Fruit fly (Drosophila melanogaster) whole organism, embryonic: Measurements from ENCODE around the gene CG9449.
A peak's percentile ranks its signal among the peaks of the same experiment; 100 is the strongest.

Experiments used
- Abd-B ChIP-seq: fragments of 200-800 bp; sonication (Bioruptor generic); optimal IDR thresholded peaks from 2 replicates; lab custom pipeline; 2018; ENCODE audit warnings: missing biosample characterization, mild to moderate bottlenecking, missing genetic modification characterization, moderate library complexity
- CG12236 ChIP-seq: fragments of 200-800 bp; sonication (Bioruptor generic); optimal IDR thresholded peaks from 2 replicates; lab custom pipeline; 2016; ENCODE audit warnings: missing biosample characterization, missing genetic modification characterization
- CG13287 ChIP-seq: fragments of 200-800 bp; sonication (Bioruptor generic); IDR thresholded peaks from 2 replicates; pipeline ENCODE4 v1.3.6; 2022; ENCODE audit warnings: missing biosample characterization, missing genetic modification characterization; ENCODE audit not compliant: partially characterized antibody
- CG13296 ChIP-seq: fragments of 200-800 bp; sonication (Bioruptor generic); optimal IDR thresholded peaks from 3 replicates; lab custom pipeline; 2018; ENCODE audit warnings: missing biosample characterization, mild to moderate bottlenecking, missing genetic modification characterization
- CG14441 ChIP-seq: fragments of 200-800 bp; sonication (Bioruptor generic); IDR thresholded peaks from 2 replicates; pipeline ENCODE4 v1.3.6; 2022; ENCODE audit warnings: missing biosample characterization, missing genetic modification characterization
- CG15269 ChIP-seq: fragments of 200-800 bp; sonication (Bioruptor generic); optimal IDR thresholded peaks from 2 replicates; lab custom pipeline; 2018; ENCODE audit warnings: missing biosample characterization, mild to moderate bottlenecking, missing genetic modification characterization, moderate library complexity
- CG17385 ChIP-seq: fragments of 200-800 bp; sonication (Bioruptor generic); optimal IDR thresholded peaks from 3 replicates; lab custom pipeline; 2018; ENCODE audit warnings: missing biosample characterization, mild to moderate bottlenecking, missing genetic modification characterization
- CG17912 ChIP-seq: fragments of 200-800 bp; sonication (Bioruptor generic); optimal IDR thresholded peaks from 2 replicates; lab custom pipeline; 2018; ENCODE audit warnings: missing biosample characterization, mild to moderate bottlenecking, missing genetic modification characterization
- CG18011 ChIP-seq: fragments of 200-800 bp; sonication (Bioruptor generic); optimal IDR thresholded peaks from 2 replicates; lab custom pipeline; 2017; ENCODE audit warnings: missing biosample characterization, missing genetic modification characterization, mild to moderate bottlenecking, moderate library complexity, missing genotype
- CG2199 ChIP-seq: fragments of 200-800 bp; sonication (Bioruptor generic); IDR thresholded peaks from 3 replicates; pipeline ENCODE4 v1.3.6; 2022; ENCODE audit warnings: missing biosample characterization, missing genetic modification characterization
- CG3163 ChIP-seq: fragments of 200-800 bp; sonication (Bioruptor generic); optimal IDR thresholded peaks from 3 replicates; lab custom pipeline; 2016; ENCODE audit warnings: missing biosample characterization, missing genetic modification characterization
- CG43689 ChIP-seq: fragments of 200-800 bp; sonication (Bioruptor generic); IDR thresholded peaks from 2 replicates; pipeline ENCODE4 v1.3.6; 2022; ENCODE audit warnings: missing biosample characterization, missing genetic modification characterization
- CG8290 ChIP-seq, 3 experiments: fragments of 200-800 bp; sonication (Bioruptor generic); optimal IDR thresholded peaks; 2 replicates each; lab custom pipeline; 2016 to 2019; ENCODE audit warnings: missing biosample characterization in 3 of 3, missing genetic modification characterization in 3 of 3, mild to moderate bottlenecking in 2 of 3, moderate library complexity in 1 of 3
- CG8944 ChIP-seq: fragments of 200-800 bp; sonication (Bioruptor generic); optimal IDR thresholded peaks from 3 replicates; lab custom pipeline; 2016; ENCODE audit warnings: missing biosample characterization, missing genetic modification characterization
- CG9215 ChIP-seq: fragments of 200-800 bp; sonication (Bioruptor generic); IDR thresholded peaks from 2 replicates; pipeline ENCODE4 v1.3.6; 2022; ENCODE audit warnings: missing biosample characterization, missing genetic modification characterization
- D19B ChIP-seq: fragments of 200-800 bp; sonication (Bioruptor generic); optimal IDR thresholded peaks from 2 replicates; lab custom pipeline; 2017; ENCODE audit warnings: missing biosample characterization, mild to moderate bottlenecking, missing genetic modification characterization
- Deaf1 ChIP-seq: fragments of 200-800 bp; optimal IDR thresholded peaks from 3 replicates; lab custom pipeline; 2019; ENCODE audit warnings: missing biosample characterization, mild to moderate bottlenecking, missing genetic modification characterization, moderate library complexity
- Dfd ChIP-seq, 2 experiments: fragments of >200 bp; optimal IDR thresholded peaks; 2 replicates each; lab custom pipeline; 2017; ENCODE audit warnings: missing biosample characterization in 2 of 2, missing genetic modification characterization in 2 of 2
- Dll ChIP-seq: fragments of 200-800 bp; sonication (Bioruptor generic); IDR thresholded peaks from 4 replicates; pipeline ENCODE4 v1.3.6; 2022; ENCODE audit warnings: missing biosample characterization, missing genetic modification characterization; ENCODE audit not compliant: partially characterized antibody
- Ets65A ChIP-seq: fragments of 200-800 bp; sonication (Bioruptor generic); peaks from one replicate; lab custom pipeline; 2016; ENCODE audit warnings: missing biosample characterization, missing genetic modification characterization
- HLHmδ ChIP-seq: fragments of 200-800 bp; sonication (Bioruptor generic); optimal IDR thresholded peaks from 2 replicates; lab custom pipeline; 2018; ENCODE audit warnings: missing biosample characterization, mild to moderate bottlenecking, missing genetic modification characterization, moderate library complexity
- Hsf ChIP-seq: fragments of 200-800 bp; sonication (Bioruptor generic); optimal IDR thresholded peaks from 3 replicates; lab custom pipeline; 2016; ENCODE audit warnings: missing biosample characterization, missing genetic modification characterization
- Med ChIP-seq: fragments of 200-800 bp; sonication (Bioruptor generic); peaks from one replicate; lab custom pipeline; 2016; ENCODE audit warnings: missing biosample characterization, missing genetic modification characterization, mild to moderate bottlenecking, inconsistent platforms, moderate library complexity
- Trl ChIP-seq, 3 experiments: fragments of >200 bp in 2 of 3; fragments of 200-800 bp in 1 of 3; sonication (Bioruptor generic) in 1 of 3; optimal IDR thresholded peaks; 2 replicates in 1 of 3; 3 replicates in 2 of 3; lab custom pipeline; 2016 to 2017; ENCODE audit warnings: missing biosample characterization in 1 of 3, missing genetic modification characterization in 1 of 3
- ara ChIP-seq: fragments of 200-800 bp; sonication (Bioruptor generic); IDR thresholded peaks from 2 replicates; pipeline ENCODE4 v1.3.6; 2022; ENCODE audit warnings: missing biosample characterization, missing genetic modification characterization
- ash1 ChIP-seq: fragments of 200-800 bp; sonication (Bioruptor generic); optimal IDR thresholded peaks from 2 replicates; lab custom pipeline; 2018; ENCODE audit warnings: missing biosample characterization, mild to moderate bottlenecking, missing genetic modification characterization
- bowl ChIP-seq: fragments of 200-800 bp; sonication (Bioruptor generic); IDR thresholded peaks from 2 replicates; pipeline ENCODE4 v1.3.6; 2022; ENCODE audit warnings: missing biosample characterization, missing genetic modification characterization
- chm ChIP-seq: fragments of 200-800 bp; sonication (Bioruptor generic); IDR thresholded peaks from 2 replicates; pipeline ENCODE4 v1.3.6; 2022; ENCODE audit warnings: missing biosample characterization, missing genetic modification characterization
- dati ChIP-seq: fragments of 200-800 bp; sonication (Bioruptor generic); IDR thresholded peaks from 2 replicates; pipeline ENCODE4 v1.3.6; 2022; ENCODE audit warnings: missing biosample characterization, missing genetic modification characterization
- dm ChIP-seq: fragments of 200-800 bp; sonication (Bioruptor generic); optimal IDR thresholded peaks from 3 replicates; lab custom pipeline; 2016; ENCODE audit warnings: missing biosample characterization, missing genetic modification characterization
- dpn ChIP-seq, 2 experiments: fragments of 200-800 bp; sonication (Bioruptor generic); optimal IDR thresholded peaks; 3 replicates each; lab custom pipeline; 2016; ENCODE audit warnings: missing biosample characterization in 2 of 2, missing genetic modification characterization in 2 of 2
- fd3F ChIP-seq: fragments of 200-800 bp; sonication (Bioruptor generic); optimal IDR thresholded peaks from 2 replicates; lab custom pipeline; 2018; ENCODE audit warnings: missing biosample characterization, mild to moderate bottlenecking, missing genetic modification characterization, moderate library complexity
- fu2 ChIP-seq: fragments of 200-800 bp; sonication (Bioruptor generic); optimal IDR thresholded peaks from 2 replicates; lab custom pipeline; 2016; ENCODE audit warnings: missing biosample characterization, missing genetic modification characterization
- hkb ChIP-seq, 2 experiments: fragments of 200-800 bp in 1 of 2; fragments of >200 bp in 1 of 2; sonication (Bioruptor generic) in 1 of 2; IDR thresholded peaks in 1 of 2; optimal IDR thresholded peaks in 1 of 2; 2 replicates each; pipeline versions ENCODE4 v1.3.6 to Lab custom; 2017 to 2022; ENCODE audit warnings: missing biosample characterization in 1 of 2, missing genetic modification characterization in 1 of 2
- lmd ChIP-seq: fragments of 200-800 bp; sonication (Bioruptor generic); IDR thresholded peaks from 2 replicates; pipeline ENCODE4 v1.3.6; 2022; ENCODE audit warnings: missing biosample characterization, missing genetic modification characterization
- odd ChIP-seq: fragments of 200-800 bp; sonication (Bioruptor generic); optimal IDR thresholded peaks from 2 replicates; lab custom pipeline; 2017; ENCODE audit warnings: missing biosample characterization, mild to moderate bottlenecking, missing genetic modification characterization
- run ChIP-seq: fragments of 200-800 bp; sonication (Bioruptor generic); optimal IDR thresholded peaks from 3 replicates; lab custom pipeline; 2018; ENCODE audit warnings: missing biosample characterization, mild to moderate bottlenecking, missing genetic modification characterization
- schlank ChIP-seq: fragments of 200-800 bp; sonication (Bioruptor generic); optimal IDR thresholded peaks from 2 replicates; lab custom pipeline; 2018; ENCODE audit warnings: missing biosample characterization, mild to moderate bottlenecking, missing genetic modification characterization
- sens ChIP-seq: fragments of 200-800 bp; sonication (Bioruptor generic); peaks from one replicate; lab custom pipeline; 2016; ENCODE audit warnings: missing biosample characterization, missing genetic modification characterization
- stc ChIP-seq: fragments of 200-800 bp; sonication (Bioruptor generic); IDR thresholded peaks from 2 replicates; pipeline ENCODE4 v1.3.6; 2022; ENCODE audit warnings: missing biosample characterization, missing genetic modification characterization
- stwl ChIP-seq: fragments of 200-800 bp; sonication (Bioruptor generic); optimal IDR thresholded peaks from 3 replicates; lab custom pipeline; 2018; ENCODE audit warnings: missing biosample characterization, mild to moderate bottlenecking, missing genetic modification characterization, moderate library complexity
- unpg ChIP-seq: fragments of 200-800 bp; sonication (Bioruptor generic); optimal IDR thresholded peaks from 3 replicates; lab custom pipeline; 2018; ENCODE audit warnings: missing biosample characterization, mild to moderate bottlenecking, missing genetic modification characterization, moderate library complexity
- vvl ChIP-seq: fragments of 200-800 bp; sonication (Bioruptor generic); IDR thresholded peaks from 2 replicates; pipeline ENCODE4 v1.3.6; 2022; ENCODE audit warnings: missing biosample characterization, missing genetic modification characterization
- yki ChIP-seq: fragments of >200 bp; optimal IDR thresholded peaks from 3 replicates; lab custom pipeline; 2018

CG9449 gene

DNA sequence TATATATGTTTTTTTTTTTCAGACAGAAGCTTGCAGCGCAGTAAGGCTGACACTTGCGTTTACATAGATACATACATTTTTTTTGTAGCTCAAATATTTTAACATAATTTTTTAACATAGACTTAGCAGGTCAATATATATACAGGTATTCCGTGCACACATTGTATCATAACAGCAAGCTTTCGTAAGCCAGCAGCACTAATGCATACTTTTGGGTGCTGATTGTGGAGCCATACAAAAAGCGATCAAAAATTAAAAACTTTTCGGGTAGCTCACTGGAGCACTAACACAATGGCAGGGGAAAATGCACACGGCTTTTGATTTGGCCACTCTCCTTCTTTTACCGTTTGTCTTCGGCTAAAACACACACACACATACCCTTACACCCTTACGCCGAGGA is 14.5 kb downstream of the CG9449 start:
- no peak for TF ChIP-seq CG15269 (tag; lab: Kevin White, UChicago)
- peak; percentile 22; the same call in 1 of the 2 replicates for TF ChIP-seq CG13287
- no peak for TF ChIP-seq schlank (tag; lab: Kevin White, UChicago)
- TF ChIP-seq Ets65A (GFP tag; lab: Kevin White, UChicago) = peak; percentile 88
- TF ChIP-seq CG43689 (GFP tag; lab: Robert Waterston, UW) = no peak
- no peak for TF ChIP-seq Dll
- peak; percentile 24 for TF ChIP-seq Abd-B (GFP tag; lab: Kevin White, UChicago)
- no peak for TF ChIP-seq HLHmδ (GFP tag; lab: Kevin White, UChicago)
- TF ChIP-seq D19B (GFP tag; lab: Kevin White, UChicago) = no peak
- TF ChIP-seq CG18011 (GFP tag; lab: Kevin White, UChicago) = peak; percentile 97
- peak; percentile 23 for TF ChIP-seq sens
- no peak for TF ChIP-seq CG14441 (GFP tag; lab: Robert Waterston, UW)
- no peak for TF ChIP-seq hkb (optimal IDR thresholded peaks at IDR 0.05; lab: Kevin White, UChicago)
- TF ChIP-seq hkb (GFP tag; IDR thresholded peaks at IDR 0.05; lab: Robert Waterston, UW) = no peak
- TF ChIP-seq ara (GFP tag; lab: Robert Waterston, UW) = no peak
- TF ChIP-seq CG8944 (GFP tag; lab: Kevin White, UChicago) = no peak
- TF ChIP-seq Hsf (GFP tag; lab: Kevin White, UChicago) = no peak
- TF ChIP-seq Dfd (GFP tag; optimal IDR thresholded peaks at IDR 0.05; lab: Kevin White, UChicago) = no peak
- no peak for TF ChIP-seq CG13296 (GFP tag; lab: Kevin White, UChicago)
- TF ChIP-seq lmd (GFP tag; lab: Robert Waterston, UW) = no peak
- no peak for TF ChIP-seq stc (GFP tag; lab: Robert Waterston, UW)
- no peak for TF ChIP-seq fu2 (GFP tag; lab: Kevin White, UChicago)
- TF ChIP-seq CG9215 = no peak
- TF ChIP-seq yki (lab: Kevin White, UChicago) = no peak
- TF ChIP-seq CG8290 (GFP tag; optimal IDR thresholded peaks at IDR 0.05; lab: Kevin White, UChicago) = peak; percentile 6
- no peak for TF ChIP-seq CG8290 (tag; optimal IDR thresholded peaks at IDR 0.05; lab: Kevin White, UChicago)
- no peak for TF ChIP-seq dpn (GFP tag; optimal IDR thresholded peaks at IDR 0.05; lab: Kevin White, UChicago)
- TF ChIP-seq stwl = peak; percentile 90
- 0 out of 3 replicates have a peak, but pooled peaks have one; percentile 18 for TF ChIP-seq CG2199
- no peak for TF ChIP-seq odd (GFP tag; lab: Kevin White, UChicago)
- no peak for TF ChIP-seq bowl (GFP tag; lab: Robert Waterston, UW)
- peak; percentile 48 for TF ChIP-seq Med

DNA sequence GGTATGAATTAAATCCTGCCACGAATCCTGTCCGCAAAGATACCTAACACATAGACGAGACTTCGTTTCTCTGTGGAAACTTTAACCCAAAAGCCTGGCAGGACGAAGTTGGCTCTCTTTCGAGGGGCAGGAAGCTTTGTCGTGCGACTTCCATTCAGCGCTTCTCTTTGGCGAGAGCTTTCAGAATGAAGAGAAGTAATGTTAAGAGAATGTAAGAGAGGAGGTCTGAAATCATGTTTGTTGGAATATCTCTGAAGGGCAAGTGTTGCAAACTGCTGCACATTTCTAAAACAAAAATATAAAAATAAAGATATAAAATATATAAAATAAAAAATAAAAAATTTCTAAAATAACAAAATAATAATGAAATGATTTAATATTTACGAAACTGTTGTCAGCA is 15.5 kb downstream of the CG9449 start:
- peak; percentile 50 to 54 for TF ChIP-seq Trl (optimal IDR thresholded peaks at IDR 0.05; lab: Kevin White, UChicago)
- no peak for TF ChIP-seq Trl (GFP tag; optimal IDR thresholded peaks at IDR 0.05; lab: Kevin White, UChicago)
- peak; percentile 48 for TF ChIP-seq Deaf1 (tag; lab: Kevin White, UChicago)
- TF ChIP-seq run (tag; lab: Kevin White, UChicago) = no peak
- no peak for TF ChIP-seq CG17385 (GFP tag; lab: Kevin White, UChicago)
- TF ChIP-seq CG3163 = peak; percentile 82
- TF ChIP-seq vvl (GFP tag; lab: Robert Waterston, UW) = no peak
- TF ChIP-seq dm (GFP tag; lab: Kevin White, UChicago) = no peak
- no peak for TF ChIP-seq chm (GFP tag; lab: Robert Waterston, UW)
- no peak for TF ChIP-seq dati
- TF ChIP-seq unpg (GFP tag; lab: Kevin White, UChicago) = no peak
- no peak for TF ChIP-seq CG17912
- TF ChIP-seq fd3F = no peak
- TF ChIP-seq ash1 (GFP tag; lab: Kevin White, UChicago) = no peak
- no peak for TF ChIP-seq CG12236
